Worm (Caenorhabditis elegans): ENCODE data around the gene mltn-6.

- TF ChIP-seq ceh-9 (tag; optimal IDR thresholded peaks at IDR 0.05) (no peak), ceh-82 (tag; optimal IDR thresholded peaks at IDR 0.05) (no peak), unc-62 (GFP tag; optimal IDR thresholded peaks at IDR 0.05) (no peak), lin-39 (tag; optimal IDR thresholded peaks at IDR 0.05) (no peak), aly-2 (tag; optimal IDR thresholded peaks at IDR 0.05) (no peak), elt-2 (tag; optimal IDR thresholded peaks at IDR 0.05) (no peak), ama-1 (optimal IDR thresholded peaks at IDR 0.05) (no peak), nhr-28 (tag; optimal IDR thresholded peaks at IDR 0.05) (no peak), R02D3.7 (tag; optimal IDR thresholded peaks at IDR 0.05) (no peak), fkh-10 (GFP tag; optimal IDR thresholded peaks at IDR 0.05) (no peak), ceh-28 (tag; optimal IDR thresholded peaks at IDR 0.05) (no peak), lsy-12 (tag; optimal IDR thresholded peaks at IDR 0.05) (no peak), nhr-67 (tag; optimal IDR thresholded peaks at IDR 0.05) (no peak)
These were observed 21.2 kb upstream of the mltn-6 start for ce11 chrV:343546-343945.
